Fruit fly (Drosophila melanogaster) whole organism, embryonic: ENCODE measurements around the gene Pop5.

Experiments used
- CG10979 ChIP-seq: fragments of 200-800 bp; sonication (Bioruptor generic); optimal IDR thresholded peaks from 2 replicates; lab custom pipeline; 2018; ENCODE audit warnings: missing biosample characterization, mild to moderate bottlenecking, missing genetic modification characterization, moderate library complexity
- CG11085 ChIP-seq: fragments of 200-800 bp; sonication (Bioruptor generic); IDR thresholded peaks from 2 replicates; pipeline ENCODE4 v1.3.6; 2022; ENCODE audit warnings: missing biosample characterization, missing genetic modification characterization
- CG11456 ChIP-seq: fragments of 200-800 bp; sonication (Bioruptor generic); IDR thresholded peaks from 3 replicates; pipeline ENCODE4 v1.3.6; 2022; ENCODE audit warnings: missing biosample characterization, missing genetic modification characterization
- CG11695 ChIP-seq: fragments of 200-800 bp; sonication (Bioruptor generic); IDR thresholded peaks from 3 replicates; pipeline ENCODE4 v1.3.6; 2022; ENCODE audit warnings: missing biosample characterization, missing genetic modification characterization
- CG11696 ChIP-seq: fragments of 200-800 bp; sonication (Bioruptor generic); IDR thresholded peaks from 2 replicates; pipeline ENCODE4 v1.3.6; 2022; ENCODE audit warnings: missing biosample characterization, missing genetic modification characterization
- CG12155 ChIP-seq: fragments of 200-800 bp; sonication (Bioruptor generic); optimal IDR thresholded peaks from 3 replicates; lab custom pipeline; 2016; ENCODE audit warnings: missing biosample characterization, missing genetic modification characterization
- CG14441 ChIP-seq: fragments of 200-800 bp; sonication (Bioruptor generic); IDR thresholded peaks from 2 replicates; pipeline ENCODE4 v1.3.6; 2022; ENCODE audit warnings: missing biosample characterization, missing genetic modification characterization
- CG16813 ChIP-seq: fragments of 200-800 bp; sonication (Bioruptor generic); IDR thresholded peaks from 3 replicates; pipeline ENCODE4 v1.3.6; 2022; ENCODE audit warnings: missing biosample characterization, missing genetic modification characterization; ENCODE audit not compliant: partially characterized antibody
- CG2199 ChIP-seq: fragments of 200-800 bp; sonication (Bioruptor generic); IDR thresholded peaks from 3 replicates; pipeline ENCODE4 v1.3.6; 2022; ENCODE audit warnings: missing biosample characterization, missing genetic modification characterization
- CG3065 ChIP-seq: fragments of 200-800 bp; sonication (Bioruptor generic); optimal IDR thresholded peaks from 2 replicates; lab custom pipeline; 2016; ENCODE audit warnings: missing biosample characterization, missing genetic modification characterization
- CG31441 ChIP-seq: fragments of 200-800 bp; sonication (Bioruptor generic); IDR thresholded peaks from 2 replicates; pipeline ENCODE4 v1.3.6; 2022; ENCODE audit warnings: missing biosample characterization, missing genetic modification characterization
- CG33213 ChIP-seq: fragments of 200-800 bp; sonication (Bioruptor generic); optimal IDR thresholded peaks from 3 replicates; lab custom pipeline; 2016; ENCODE audit warnings: missing biosample characterization, missing genetic modification characterization
- CG33557 ChIP-seq: fragments of 200-800 bp; sonication (Bioruptor generic); optimal IDR thresholded peaks from 2 replicates; lab custom pipeline; 2019; ENCODE audit warnings: missing biosample characterization, mild to moderate bottlenecking, missing genetic modification characterization, moderate library complexity
- CG3995 ChIP-seq: fragments of 200-800 bp; sonication (Bioruptor generic); optimal IDR thresholded peaks from 3 replicates; lab custom pipeline; 2016; ENCODE audit warnings: missing biosample characterization, missing genetic modification characterization
- CG8359 ChIP-seq: fragments of 200-800 bp; sonication (Bioruptor generic); optimal IDR thresholded peaks from 2 replicates; lab custom pipeline; 2017; ENCODE audit warnings: missing biosample characterization, mild to moderate bottlenecking, missing genetic modification characterization, borderline replicate concordance
- CG9437 ChIP-seq: fragments of 200-800 bp; sonication (Bioruptor generic); optimal IDR thresholded peaks from 2 replicates; lab custom pipeline; 2018; ENCODE audit warnings: missing biosample characterization, mild to moderate bottlenecking, missing genetic modification characterization
- CrebB ChIP-seq: fragments of 200-800 bp; sonication (Bioruptor generic); optimal IDR thresholded peaks from 3 replicates; lab custom pipeline; 2018; ENCODE audit warnings: missing biosample characterization, mild to moderate bottlenecking, missing genetic modification characterization
- Dll ChIP-seq: fragments of 200-800 bp; sonication (Bioruptor generic); IDR thresholded peaks from 4 replicates; pipeline ENCODE4 v1.3.6; 2022; ENCODE audit warnings: missing biosample characterization, missing genetic modification characterization; ENCODE audit not compliant: partially characterized antibody
- Dref ChIP-seq: fragments of 200-800 bp; sonication (Bioruptor generic); IDR thresholded peaks from 2 replicates; pipeline ENCODE4 v1.3.6; 2022; ENCODE audit warnings: missing biosample characterization, missing genetic modification characterization
- GATAe ChIP-seq: fragments of 200-800 bp; sonication (Bioruptor generic); conservative IDR thresholded peaks from 2 replicates; pipeline ENCODE4 v1.3.6; 2022; ENCODE audit warnings: missing biosample characterization, missing genetic modification characterization
- Gsc ChIP-seq: fragments of 200-800 bp; sonication (Bioruptor generic); IDR thresholded peaks from 2 replicates; pipeline ENCODE4 v1.3.6; 2022; ENCODE audit warnings: missing biosample characterization, missing genetic modification characterization
- Hr3 ChIP-seq: fragments of 200-800 bp; sonication (Bioruptor generic); optimal IDR thresholded peaks from 3 replicates; lab custom pipeline; 2016; ENCODE audit warnings: missing biosample characterization, missing genetic modification characterization
- Lhr ChIP-seq: fragments of 200-800 bp; sonication (Bioruptor generic); optimal IDR thresholded peaks from 3 replicates; lab custom pipeline; 2017; ENCODE audit warnings: mild to moderate bottlenecking, missing biosample characterization, missing genetic modification reagents, missing genetic modification characterization
- Lpt ChIP-seq: fragments of >200 bp; optimal IDR thresholded peaks from 2 replicates; lab custom pipeline; 2018; ENCODE audit warnings: missing biosample characterization, missing genetic modification characterization
- NC2α ChIP-seq: fragments of 200-800 bp; sonication (Bioruptor generic); optimal IDR thresholded peaks from 2 replicates; lab custom pipeline; 2016; ENCODE audit warnings: missing biosample characterization, missing genetic modification characterization
- NK7.1 ChIP-seq: fragments of 200-800 bp; sonication (Bioruptor generic); optimal IDR thresholded peaks from 3 replicates; lab custom pipeline; 2016; ENCODE audit warnings: missing biosample characterization, missing genetic modification characterization
- Poxn ChIP-seq: fragments of 200-800 bp; sonication (Bioruptor generic); IDR thresholded peaks from 2 replicates; pipeline ENCODE4 v1.3.6; 2022; ENCODE audit warnings: missing biosample characterization, missing genetic modification characterization
- Ravus ChIP-seq: fragments of 200-800 bp; sonication (Bioruptor generic); IDR thresholded peaks from 2 replicates; pipeline ENCODE4 v1.3.6; 2022; ENCODE audit warnings: missing biosample characterization, missing genetic modification characterization
- Side ChIP-seq: fragments of 200-800 bp; sonication (Bioruptor generic); optimal IDR thresholded peaks from 2 replicates; lab custom pipeline; 2016; ENCODE audit warnings: missing biosample characterization, missing genetic modification characterization
- Sox100B ChIP-seq: fragments of 200-800 bp; sonication (Bioruptor generic); optimal IDR thresholded peaks from 3 replicates; lab custom pipeline; 2018; ENCODE audit warnings: missing biosample characterization, mild to moderate bottlenecking, missing genetic modification characterization
- Sry-δ ChIP-seq: fragments of 200-800 bp; sonication (Bioruptor generic); optimal IDR thresholded peaks from 2 replicates; lab custom pipeline; 2016; ENCODE audit warnings: missing biosample characterization, missing genetic modification characterization
- ase ChIP-seq: fragments of 200-800 bp; sonication (Bioruptor generic); IDR thresholded peaks from 3 replicates; pipeline ENCODE4 v1.3.6; 2022; ENCODE audit warnings: missing biosample characterization, missing genetic modification characterization
- bbx ChIP-seq: fragments of 200-800 bp; sonication (Bioruptor generic); IDR thresholded peaks from 2 replicates; pipeline ENCODE4 v1.3.6; 2022; ENCODE audit warnings: missing biosample characterization, missing genetic modification characterization; ENCODE audit not compliant: partially characterized antibody
- bowl ChIP-seq: fragments of 200-800 bp; sonication (Bioruptor generic); IDR thresholded peaks from 2 replicates; pipeline ENCODE4 v1.3.6; 2022; ENCODE audit warnings: missing biosample characterization, missing genetic modification characterization
- cad ChIP-seq: fragments of >200 bp; optimal IDR thresholded peaks from 2 replicates; lab custom pipeline; 2017; ENCODE audit warnings: missing biosample characterization, missing genetic modification characterization
- croc ChIP-seq: fragments of 200-800 bp; sonication (Bioruptor generic); conservative IDR thresholded peaks from 3 replicates; pipeline ENCODE4 v1.3.6; 2022; ENCODE audit warnings: missing biosample characterization, missing genetic modification characterization
- dan ChIP-seq: fragments of 200-800 bp; sonication (Bioruptor generic); IDR thresholded peaks from 2 replicates; pipeline ENCODE4 v1.3.6; 2022; ENCODE audit warnings: missing biosample characterization, missing genetic modification characterization
- eyg ChIP-seq: fragments of 200-800 bp; sonication (Bioruptor generic); optimal IDR thresholded peaks from 3 replicates; lab custom pipeline; 2016; ENCODE audit warnings: missing biosample characterization, missing genetic modification characterization
- fd102C ChIP-seq: fragments of 200-800 bp; sonication (Bioruptor generic); optimal IDR thresholded peaks from 2 replicates; lab custom pipeline; 2018; ENCODE audit warnings: missing biosample characterization, mild to moderate bottlenecking, missing genetic modification characterization, moderate library complexity
- fd64A ChIP-seq: fragments of 200-800 bp; sonication (Bioruptor generic); optimal IDR thresholded peaks from 3 replicates; lab custom pipeline; 2018; ENCODE audit warnings: missing biosample characterization, mild to moderate bottlenecking, missing genetic modification characterization
- gcm2 ChIP-seq: fragments of 200-800 bp; sonication (Bioruptor generic); optimal IDR thresholded peaks from 2 replicates; lab custom pipeline; 2016; ENCODE audit warnings: missing biosample characterization, missing genetic modification characterization
- gem ChIP-seq: fragments of 200-800 bp; sonication (Bioruptor generic); optimal IDR thresholded peaks from 2 replicates; lab custom pipeline; 2019; ENCODE audit warnings: missing biosample characterization, mild to moderate bottlenecking, missing genetic modification characterization, moderate library complexity
- her ChIP-seq: fragments of 200-800 bp; sonication (Bioruptor generic); optimal IDR thresholded peaks from 2 replicates; lab custom pipeline; 2016; ENCODE audit warnings: missing biosample characterization, missing genetic modification characterization
- jigr1 ChIP-seq: fragments of 200-800 bp; sonication (Bioruptor generic); IDR thresholded peaks from 3 replicates; pipeline ENCODE4 v1.3.6; 2022; ENCODE audit warnings: missing biosample characterization, missing genetic modification characterization
- klu ChIP-seq: fragments of 200-800 bp; sonication (Bioruptor generic); IDR thresholded peaks from 2 replicates; pipeline ENCODE4 v1.3.6; 2022; ENCODE audit warnings: missing biosample characterization, missing genetic modification characterization
- mam ChIP-seq: fragments of 200-800 bp; sonication (Bioruptor generic); optimal IDR thresholded peaks from 3 replicates; lab custom pipeline; 2016; ENCODE audit warnings: missing biosample characterization, missing genetic modification characterization
- nmo ChIP-seq: fragments of 200-800 bp; sonication (Bioruptor generic); optimal IDR thresholded peaks from 2 replicates; lab custom pipeline; 2018; ENCODE audit warnings: missing biosample characterization, mild to moderate bottlenecking, missing genetic modification characterization, moderate library complexity
- pb ChIP-seq: fragments of 200-800 bp; sonication (Bioruptor generic); optimal IDR thresholded peaks from 3 replicates; lab custom pipeline; 2016; ENCODE audit warnings: missing biosample characterization, missing genetic modification characterization
- pita ChIP-seq: fragments of 200-800 bp; sonication (Bioruptor generic); optimal IDR thresholded peaks from 2 replicates; lab custom pipeline; 2017; ENCODE audit warnings: missing biosample characterization, mild to moderate bottlenecking, missing genetic modification characterization
- sens ChIP-seq: fragments of 200-800 bp; sonication (Bioruptor generic); peaks from one replicate; lab custom pipeline; 2016; ENCODE audit warnings: missing biosample characterization, missing genetic modification characterization
- unc-4 ChIP-seq: fragments of 200-800 bp; sonication (Bioruptor generic); IDR thresholded peaks from 2 replicates; pipeline ENCODE4 v1.3.6; 2022; ENCODE audit warnings: missing biosample characterization, missing genetic modification characterization; ENCODE audit not compliant: partially characterized antibody
- zen2 ChIP-seq: fragments of 200-800 bp; sonication (Bioruptor generic); IDR thresholded peaks from 3 replicates; pipeline ENCODE4 v1.3.6; 2022; ENCODE audit warnings: missing biosample characterization, missing genetic modification characterization; ENCODE audit not compliant: partially characterized antibody

The Pop5 gene

dm6 chr3L:17044799-17045198 lies at the start of gene Pop5 (continued):
- peak; percentile 50 for TF ChIP-seq CrebB
- TF ChIP-seq CG12155: no peak
- no peak for TF ChIP-seq CG31441 (GFP tag; lab: Robert Waterston, UW)
- TF ChIP-seq nmo: peak; percentile 35
- TF ChIP-seq bbx: peak; percentile 49; the same call in 1 of the 2 replicates
- TF ChIP-seq CG10979 (tag; lab: Kevin White, UChicago): peak; percentile 11
- TF ChIP-seq Sry-δ (GFP tag; lab: Kevin White, UChicago): peak; percentile 70
- TF ChIP-seq CG14441 (GFP tag; lab: Robert Waterston, UW): no peak
- no peak for TF ChIP-seq Ravus (GFP tag; lab: Robert Waterston, UW)
- peak; percentile 53 for TF ChIP-seq Lhr (GFP tag; lab: Kevin White, UChicago)
- TF ChIP-seq CG9437 (GFP tag; lab: Kevin White, UChicago): peak; percentile 5
- TF ChIP-seq fd64A: peak; percentile 36
- TF ChIP-seq gem: no peak
- no peak for TF ChIP-seq pb (GFP tag; lab: Kevin White, UChicago)
- TF ChIP-seq sens: peak; percentile 54
- no peak for TF ChIP-seq CG11696 (GFP tag; lab: Robert Waterston, UW)
- no peak for TF ChIP-seq mam (GFP tag; lab: Kevin White, UChicago)
- TF ChIP-seq dan (GFP tag; lab: Robert Waterston, UW): no peak
- no peak for TF ChIP-seq CG3065 (GFP tag; lab: Kevin White, UChicago)
- TF ChIP-seq CG11085 (GFP tag; lab: Robert Waterston, UW): no peak
- TF ChIP-seq Dll: 0 out of 4 replicates have a peak, but pooled peaks have one; percentile 33
- TF ChIP-seq fd102C: no peak

dm6 chr3L:17077273-17077672 lies 32.4 kb upstream of the Pop5 start:
- TF ChIP-seq CG10979 (tag; lab: Kevin White, UChicago) (no peak), Gsc (GFP tag; lab: Robert Waterston, UW) (peak; percentile 18; the same call in 1 of the 2 replicates), gcm2 (GFP tag; lab: Kevin White, UChicago) (no peak), CG11456 (0 out of 3 replicates have a peak, but pooled peaks have one; percentile 21), klu (no peak), CG16813 (GFP tag; lab: Robert Waterston, UW) (no peak)

dm6 chr3L:17055467-17055877 lies 10.6 kb upstream of the Pop5 start, which contains the start of gene CG7724:
CG7724 (plus strand) TSS chr3L:17055613.
- peak; percentile 16; the same call in 1 of the 3 replicates for TF ChIP-seq ase (GFP tag; lab: Robert Waterston, UW)
- TF ChIP-seq NK7.1: no peak
- TF ChIP-seq Sox100B (GFP tag; lab: Kevin White, UChicago): no peak
- TF ChIP-seq Poxn (GFP tag; lab: Robert Waterston, UW): no peak
- no peak for TF ChIP-seq CG8359 (GFP tag; lab: Kevin White, UChicago)
- no peak for TF ChIP-seq pita
- TF ChIP-seq Side (GFP tag; lab: Kevin White, UChicago): no peak
- TF ChIP-seq GATAe: no peak
- TF ChIP-seq CG3995: no peak
- no peak for TF ChIP-seq CG2199 (GFP tag; lab: Robert Waterston, UW)
- TF ChIP-seq CG33213 (GFP tag; lab: Kevin White, UChicago): no peak
- TF ChIP-seq zen2 (GFP tag; lab: Robert Waterston, UW): peak; percentile 90
- no peak for TF ChIP-seq Hr3 (GFP tag; lab: Kevin White, UChicago)
- TF ChIP-seq CG11695: no peak
- TF ChIP-seq croc (GFP tag; lab: Robert Waterston, UW): no peak
- peak; percentile 26 for TF ChIP-seq her (GFP tag; lab: Kevin White, UChicago)
- TF ChIP-seq Lpt (GFP tag; lab: Kevin White, UChicago): no peak
- TF ChIP-seq cad: no peak
- TF ChIP-seq unc-4 (GFP tag; lab: Robert Waterston, UW): peak; percentile 63
- TF ChIP-seq jigr1 (GFP tag; lab: Robert Waterston, UW): no peak
- TF ChIP-seq bowl (GFP tag; lab: Robert Waterston, UW): no peak
- TF ChIP-seq NC2α (GFP tag; lab: Kevin White, UChicago): no peak
- TF ChIP-seq Dref: peak; percentile 85
- TF ChIP-seq eyg (GFP tag; lab: Kevin White, UChicago): no peak
- no peak for TF ChIP-seq CG33557
